Worm (Caenorhabditis elegans) whole organism, L3 larva: ENCODE results near the gene prx-2.

Source experiments
- ZK546.5 ChIP-seq: sonication (generic microtip); optimal IDR thresholded peaks from 2 replicates; lab custom pipeline; 2017; ENCODE audit warnings: missing biosample characterization, missing genetic modification characterization
- ama-1 ChIP-seq: fragments of 150-350 bp; optimal IDR thresholded peaks from 2 replicates; lab custom pipeline; 2018
- ceh-28 ChIP-seq: fragments of 150-350 bp; optimal IDR thresholded peaks from 2 replicates; lab custom pipeline; 2014; ENCODE audit warnings: missing biosample characterization, missing genetic modification reagents, missing genetic modification characterization
- ceh-9 ChIP-seq: sonication (generic microtip); optimal IDR thresholded peaks from 2 replicates; lab custom pipeline; 2018; ENCODE audit warnings: missing biosample characterization, missing genetic modification characterization
- elt-1 ChIP-seq: fragments of 150-350 bp; optimal IDR thresholded peaks from 2 replicates; lab custom pipeline; 2014; ENCODE audit warnings: missing biosample characterization, missing genetic modification characterization
- elt-3 ChIP-seq, 3 experiments: fragments of 150-350 bp in 1 of 3; sonication (generic microtip) in 2 of 3; optimal IDR thresholded peaks; 2 replicates in 2 of 3; 4 replicates in 1 of 3; lab custom pipeline; 2014 to 2017; ENCODE audit warnings: missing biosample characterization in 3 of 3, missing genetic modification characterization in 3 of 3
- fos-1 ChIP-seq: fragments of 150-350 bp; optimal IDR thresholded peaks from 2 replicates; lab custom pipeline; 2014; ENCODE audit warnings: missing biosample characterization, missing genetic modification characterization
- jun-1 ChIP-seq: fragments of 150-350 bp; optimal IDR thresholded peaks from 2 replicates; lab custom pipeline; 2014; ENCODE audit warnings: missing biosample characterization, missing genetic modification reagents, missing genetic modification characterization
- lin-39 ChIP-seq: fragments of 150-350 bp; optimal IDR thresholded peaks from 2 replicates; lab custom pipeline; 2018; ENCODE audit warnings: missing biosample characterization, missing genetic modification reagents, missing genetic modification characterization
- nfya-1 ChIP-seq: sonication (generic microtip); optimal IDR thresholded peaks from 2 replicates; lab custom pipeline; 2017; ENCODE audit warnings: missing genetic modification characterization, mild to moderate bottlenecking, missing compliant biosample characterization, antibody characterized with exemption, moderate library complexity; ENCODE audit not compliant: insufficient read depth
- snpc-4 ChIP-seq: fragments of 150-350 bp; optimal IDR thresholded peaks from 2 replicates; lab custom pipeline; 2014; ENCODE audit warnings: missing biosample characterization, missing genetic modification characterization
- tbx-2 ChIP-seq: sonication (generic microtip); optimal IDR thresholded peaks from 2 replicates; lab custom pipeline; 2016; ENCODE audit warnings: mild to moderate bottlenecking, missing genetic modification characterization, missing compliant biosample characterization
- ztf-4 ChIP-seq: fragments of 150-350 bp; optimal IDR thresholded peaks from 2 replicates; lab custom pipeline; 2014; ENCODE audit warnings: missing biosample characterization, missing genetic modification characterization

DNA sequence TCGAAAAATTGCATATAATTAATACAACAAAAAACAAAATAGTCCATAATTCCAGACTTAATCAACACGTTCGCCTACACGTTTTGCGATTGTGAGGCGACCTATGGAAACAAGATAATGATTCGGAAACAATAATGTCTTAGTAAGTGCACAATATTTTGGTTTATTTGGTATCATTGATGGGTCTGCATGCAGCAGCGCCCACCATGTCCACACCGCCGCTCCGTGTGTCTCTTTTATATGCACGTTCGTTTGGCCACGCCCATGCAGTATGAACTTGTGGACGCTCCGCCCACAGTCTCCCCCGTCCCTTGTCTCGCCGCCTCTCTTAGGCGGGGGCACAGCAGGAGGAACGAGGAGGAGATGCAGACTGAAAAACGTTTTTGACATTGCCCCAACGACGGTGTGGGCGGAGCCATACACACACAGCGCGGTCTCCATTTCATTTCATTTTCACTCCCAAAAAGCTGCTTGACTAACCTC lies 49.7 kb upstream of the prx-2 start, which contains the start of gene mig-38:
- TF ChIP-seq ceh-28, result no peak
- no peak for TF ChIP-seq ZK546.5 (tag; lab: Kevin White, UChicago)
- peak; percentile 96 for TF ChIP-seq ama-1
- no peak for TF ChIP-seq ceh-9 (tag; lab: Kevin White, UChicago)
- TF ChIP-seq elt-3 (tag; optimal IDR thresholded peaks at IDR 0.05; lab: Kevin White, UChicago), result no peak
- TF ChIP-seq snpc-4 (tag; lab: Kevin White, UChicago), result peak; percentile 14
- peak; percentile 17 for TF ChIP-seq jun-1 (tag; lab: Kevin White, UChicago)
- TF ChIP-seq tbx-2 (tag; lab: Kevin White, UChicago), result no peak
- TF ChIP-seq elt-1 (tag; lab: Kevin White, UChicago), result no peak
- peak; percentile 81 for TF ChIP-seq nfya-1
- no peak for TF ChIP-seq fos-1 (tag; lab: Kevin White, UChicago)
- peak; percentile 27 for TF ChIP-seq ztf-4
- peak; percentile 54 for TF ChIP-seq lin-39 (tag; lab: Kevin White, UChicago)
